Worm (Caenorhabditis elegans) whole organism, young adult: Measurements from ENCODE around the gene T28A8.8.

ENCODE experiments used
- B0019.2 ChIP-seq: fragments of 200-800 bp; sonication (Bioruptor generic); conservative IDR thresholded peaks from 2 replicates; pipeline ENCODE4 v1.3.6; 2022; ENCODE audit warnings: missing genetic modification reagents, missing genetic modification characterization, missing compliant biosample characterization
- C06A6.2 ChIP-seq: fragments of 200-800 bp; sonication (Bioruptor generic); conservative IDR thresholded peaks from 2 replicates; pipeline ENCODE4 v1.3.6; 2022; ENCODE audit warnings: missing genetic modification characterization, missing compliant biosample characterization
- F22D6.2 ChIP-seq: sonication (generic microtip); optimal IDR thresholded peaks from 2 replicates; lab custom pipeline; 2016; ENCODE audit warnings: mild to moderate bottlenecking, missing genetic modification characterization, missing compliant biosample characterization
- F23B12.7 ChIP-seq: sonication (generic microtip); optimal IDR thresholded peaks from 2 replicates; lab custom pipeline; 2017; ENCODE audit warnings: missing genetic modification characterization, mild to moderate bottlenecking, missing compliant biosample characterization, antibody characterized with exemption, moderate library complexity; ENCODE audit not compliant: insufficient read depth
- F33H1.4 ChIP-seq: fragments of 200-800 bp; sonication (Bioruptor generic); IDR thresholded peaks from 2 replicates; pipeline ENCODE4 v1.3.6; 2022; ENCODE audit warnings: missing genetic modification reagents, missing genetic modification characterization, missing compliant biosample characterization
- F57A8.1 ChIP-seq: fragments of 200-800 bp; sonication (Bioruptor generic); optimal IDR thresholded peaks from 2 replicates; lab custom pipeline; 2018; ENCODE audit warnings: mild to moderate bottlenecking, missing genetic modification characterization, moderate library complexity, missing compliant biosample characterization
- K11D2.4 ChIP-seq: fragments of 200-800 bp; sonication (Bioruptor generic); IDR thresholded peaks from 2 replicates; pipeline ENCODE4 v1.3.6; 2022; ENCODE audit warnings: missing genetic modification reagents, missing genetic modification characterization, missing compliant biosample characterization
- K12H6.12 ChIP-seq: fragments of 200-800 bp; sonication (Bioruptor generic); optimal IDR thresholded peaks from 2 replicates; lab custom pipeline; 2018; ENCODE audit warnings: mild to moderate bottlenecking, missing genetic modification characterization, missing compliant biosample characterization
- T07F8.4 ChIP-seq: sonication (generic microtip); optimal IDR thresholded peaks from 2 replicates; lab custom pipeline; 2016; ENCODE audit warnings: mild to moderate bottlenecking, missing genetic modification characterization, moderate library complexity, missing compliant biosample characterization
- T26A5.8 ChIP-seq: sonication (generic microtip); optimal IDR thresholded peaks from 2 replicates; lab custom pipeline; 2016; ENCODE audit warnings: missing genetic modification characterization, missing compliant biosample characterization
- Y53F4B.3 ChIP-seq: fragments of 200-800 bp; sonication (Bioruptor generic); IDR thresholded peaks from 2 replicates; pipeline ENCODE4 v1.3.6; 2022; ENCODE audit warnings: missing genetic modification reagents, missing genetic modification characterization, missing compliant biosample characterization
- Y67H2A.10 ChIP-seq: fragments of 200-800 bp; sonication (Bioruptor generic); conservative IDR thresholded peaks from 2 replicates; pipeline ENCODE4 v1.3.6; 2022; ENCODE audit warnings: missing genetic modification reagents, missing genetic modification characterization, missing compliant biosample characterization
- ZK185.1 ChIP-seq: sonication (generic microtip); optimal IDR thresholded peaks from 2 replicates; lab custom pipeline; 2016; ENCODE audit warnings: mild to moderate bottlenecking, missing genetic modification characterization, missing compliant biosample characterization; ENCODE audit not compliant: poor library complexity, severe bottlenecking
- aptf-2 ChIP-seq: fragments of 200-800 bp; sonication (Bioruptor generic); conservative IDR thresholded peaks from 2 replicates; pipeline ENCODE4 v1.3.6; 2022; ENCODE audit warnings: missing genetic modification reagents, missing genetic modification characterization, missing compliant biosample characterization
- aptf-3 ChIP-seq: fragments of 200-800 bp; sonication (Bioruptor generic); IDR thresholded peaks from 2 replicates; pipeline ENCODE4 v1.3.6; 2022; ENCODE audit warnings: missing genetic modification characterization, missing compliant biosample characterization
- atf-7 ChIP-seq: sonication (generic microtip); optimal IDR thresholded peaks from 2 replicates; lab custom pipeline; 2017; ENCODE audit warnings: mild to moderate bottlenecking, missing genetic modification characterization, missing compliant biosample characterization
- athp-1 ChIP-seq: sonication (generic microtip); optimal IDR thresholded peaks from 2 replicates; lab custom pipeline; 2017; ENCODE audit warnings: mild to moderate bottlenecking, missing genetic modification characterization, missing compliant biosample characterization
- bed-2 ChIP-seq: fragments of 200-800 bp; sonication (Bioruptor generic); IDR thresholded peaks from 2 replicates; pipeline ENCODE4 v1.3.6; 2022; ENCODE audit warnings: missing genetic modification reagents, missing genetic modification characterization, missing compliant biosample characterization
- ccch-3 ChIP-seq: fragments of 200-800 bp; sonication (Bioruptor generic); optimal IDR thresholded peaks from 2 replicates; lab custom pipeline; 2018; ENCODE audit warnings: mild to moderate bottlenecking, missing genetic modification characterization, missing compliant biosample characterization
- cebp-2 ChIP-seq: fragments of 200-800 bp; sonication (Bioruptor generic); IDR thresholded peaks from 2 replicates; pipeline ENCODE4 v1.3.6; 2022; ENCODE audit warnings: missing genetic modification characterization, missing compliant biosample characterization
- ceh-27 ChIP-seq: fragments of 200-800 bp; sonication (Bioruptor generic); optimal IDR thresholded peaks from 2 replicates; lab custom pipeline; 2018; ENCODE audit warnings: mild to moderate bottlenecking, missing genetic modification characterization, moderate library complexity, missing compliant biosample characterization
- ceh-40 ChIP-seq: fragments of 200-800 bp; sonication (Bioruptor generic); IDR thresholded peaks from 2 replicates; pipeline ENCODE4 v1.3.6; 2022; ENCODE audit warnings: missing genetic modification characterization, missing compliant biosample characterization
- ceh-91 ChIP-seq: fragments of 200-800 bp; sonication (Bioruptor generic); IDR thresholded peaks from 2 replicates; pipeline ENCODE4 v1.3.6; 2022; ENCODE audit warnings: missing genetic modification reagents, missing genetic modification characterization, missing compliant biosample characterization
- die-1 ChIP-seq: sonication (generic microtip); optimal IDR thresholded peaks from 2 replicates; lab custom pipeline; 2016; ENCODE audit warnings: missing genotype, mild to moderate bottlenecking, missing genetic modification characterization, missing compliant biosample characterization
- egl-44 ChIP-seq: fragments of 200-800 bp; sonication (Bioruptor generic); IDR thresholded peaks from 2 replicates; pipeline ENCODE4 v1.3.6; 2022; ENCODE audit warnings: missing genetic modification reagents, missing genetic modification characterization, missing compliant biosample characterization
- ets-4 ChIP-seq: fragments of 200-800 bp; sonication (Bioruptor generic); optimal IDR thresholded peaks from 2 replicates; lab custom pipeline; 2018; ENCODE audit warnings: mild to moderate bottlenecking, missing genetic modification characterization, missing compliant biosample characterization
- fkh-3 ChIP-seq: sonication (generic microtip); optimal IDR thresholded peaks from 2 replicates; lab custom pipeline; 2016; ENCODE audit warnings: mild to moderate bottlenecking, missing genetic modification characterization, missing compliant biosample characterization
- hlh-26 ChIP-seq: fragments of 200-800 bp; sonication (Bioruptor generic); conservative IDR thresholded peaks from 2 replicates; pipeline ENCODE4 v1.3.6; 2022; ENCODE audit warnings: missing genetic modification reagents, missing genetic modification characterization, missing compliant biosample characterization
- hmg-1.2 ChIP-seq: fragments of 200-800 bp; sonication (Bioruptor generic); IDR thresholded peaks from 2 replicates; pipeline ENCODE4 v1.3.6; 2022; ENCODE audit warnings: missing genetic modification reagents, missing genetic modification characterization, missing compliant biosample characterization
- hrde-1 ChIP-seq: sonication (generic microtip); optimal IDR thresholded peaks from 2 replicates; lab custom pipeline; 2016; ENCODE audit warnings: missing genetic modification characterization, mild to moderate bottlenecking, missing compliant biosample characterization, moderate library complexity, missing genotype, missing genetic modification reagents, borderline replicate concordance
- lag-1 ChIP-seq: fragments of 200-800 bp; sonication (Bioruptor generic); IDR thresholded peaks from 2 replicates; pipeline ENCODE4 v1.3.6; 2022; ENCODE audit warnings: missing genetic modification reagents, missing genetic modification characterization, missing compliant biosample characterization
- let-607 ChIP-seq, 2 experiments: fragments of 200-800 bp in 1 of 2; sonication (Bioruptor generic) in 1 of 2; sonication (generic microtip) in 1 of 2; optimal IDR thresholded peaks; 2 replicates each; lab custom pipeline; 2016 to 2018; ENCODE audit warnings: mild to moderate bottlenecking in 2 of 2, missing compliant biosample characterization in 2 of 2, missing genetic modification characterization in 2 of 2, moderate library complexity in 2 of 2, missing genotype in 1 of 2
- lin-40 ChIP-seq: sonication (generic microtip); optimal IDR thresholded peaks from 2 replicates; lab custom pipeline; 2016; ENCODE audit warnings: missing genetic modification characterization, mild to moderate bottlenecking, missing compliant biosample characterization, missing genotype, missing genetic modification reagents
- madf-3 ChIP-seq: fragments of 200-800 bp; sonication (Bioruptor generic); IDR thresholded peaks from 2 replicates; pipeline ENCODE4 v1.3.6; 2022; ENCODE audit warnings: missing genetic modification reagents, missing genetic modification characterization, missing compliant biosample characterization
- mel-28 ChIP-seq: sonication (generic microtip); optimal IDR thresholded peaks from 2 replicates; lab custom pipeline; 2016; ENCODE audit warnings: borderline replicate concordance, mild to moderate bottlenecking, missing genetic modification characterization, missing compliant biosample characterization
- nfya-2 ChIP-seq: fragments of 200-800 bp; sonication (Bioruptor generic); IDR thresholded peaks from 2 replicates; pipeline ENCODE4 v1.3.6; 2022; ENCODE audit warnings: missing genetic modification reagents, missing genetic modification characterization, missing compliant biosample characterization
- snpc-1.3 ChIP-seq: sonication (generic microtip); optimal IDR thresholded peaks from 2 replicates; lab custom pipeline; 2017; ENCODE audit warnings: missing genetic modification characterization, mild to moderate bottlenecking, missing compliant biosample characterization, antibody characterized with exemption, moderate library complexity, missing genotype, missing genetic modification reagents; ENCODE audit not compliant: insufficient read depth
- snpc-3.4 ChIP-seq: sonication (generic microtip); optimal IDR thresholded peaks from 2 replicates; lab custom pipeline; 2017; ENCODE audit warnings: missing genetic modification characterization, mild to moderate bottlenecking, missing compliant biosample characterization, antibody characterized with exemption, moderate library complexity, missing genotype, missing genetic modification reagents
- snpc-4 ChIP-seq, 5 experiments: fragments of 150-350 bp in 1 of 5; sonication (generic microtip) in 4 of 5; optimal IDR thresholded peaks; 2 replicates each; lab custom pipeline; 2014 to 2018; ENCODE audit warnings: missing genetic modification characterization in 5 of 5, missing biosample characterization in 3 of 5, antibody characterized with exemption in 2 of 5, mild to moderate bottlenecking in 2 of 5, missing compliant biosample characterization in 2 of 5, missing genotype in 2 of 5, moderate library complexity in 2 of 5, missing genetic modification reagents in 1 of 5
- tbx-9 ChIP-seq: sonication (generic microtip); optimal IDR thresholded peaks from 2 replicates; lab custom pipeline; 2016; ENCODE audit warnings: borderline replicate concordance, missing genetic modification characterization, inconsistent platforms, missing compliant biosample characterization
- unc-130 ChIP-seq: sonication (generic microtip); optimal IDR thresholded peaks from 2 replicates; lab custom pipeline; 2016; ENCODE audit warnings: missing genetic modification reagents, missing genetic modification characterization, missing compliant biosample characterization
- zfh-2 ChIP-seq: fragments of 200-800 bp; sonication (Bioruptor generic); conservative IDR thresholded peaks from 2 replicates; pipeline ENCODE4 v1.3.6; 2022; ENCODE audit warnings: missing genetic modification reagents, missing genetic modification characterization, missing compliant biosample characterization
- zim-3 ChIP-seq: sonication (generic microtip); optimal IDR thresholded peaks from 2 replicates; lab custom pipeline; 2017; ENCODE audit warnings: mild to moderate bottlenecking, missing genetic modification characterization, moderate library complexity, missing compliant biosample characterization
- ztf-18 ChIP-seq: sonication (generic microtip); optimal IDR thresholded peaks from 2 replicates; lab custom pipeline; 2016; ENCODE audit warnings: missing genotype, mild to moderate bottlenecking, missing genetic modification characterization, missing compliant biosample characterization

T28A8.8 gene

ce11 chrIII:13464493-13465362 is 37.9 kb upstream of the T28A8.8 start, which contains the start of gene kel-3:
Gene kel-3, plus strand, starts transcription at chrIII:13464820.
- TF ChIP-seq F33H1.4 (peak; percentile 67), unc-130 (GFP tag; lab: Kevin White, UChicago) (peak; percentile 97), ZK185.1 (peak; percentile 66), atf-7 (tag; lab: Kevin White, UChicago) (peak; percentile 81), die-1 (tag; lab: Kevin White, UChicago) (peak; percentile 78), zfh-2 (no peak), B0019.2 (GFP tag; lab: Robert Waterston, UW) (0 out of 2 replicates have a peak, but pooled peaks have one; percentile 42), mel-28 (tag; lab: Kevin White, UChicago) (peak; percentile 21), zim-3 (tag; lab: Kevin White, UChicago) (peak; percentile 93), egl-44 (GFP tag; lab: Robert Waterston, UW) (0 out of 2 replicates have a peak, but pooled peaks have one; percentile 36), athp-1 (peak; percentile 98), ztf-18 (tag; lab: Kevin White, UChicago) (peak; percentile 85), hmg-1.2 (GFP tag; lab: Robert Waterston, UW) (peak; percentile 56), ceh-91 (GFP tag; lab: Robert Waterston, UW) (no peak), bed-2 (no peak), Y67H2A.10 (no peak), fkh-3 (tag; lab: Kevin White, UChicago) (peak; percentile 98), aptf-3 (GFP tag; lab: Robert Waterston, UW) (peak; percentile 75), snpc-4 (GFP tag; optimal IDR thresholded peaks at IDR 0.05; lab: Kevin White, UChicago) (no peak), snpc-4 (tag; optimal IDR thresholded peaks at IDR 0.05; lab: Kevin White, UChicago) (peak in 3 of 4 experiments; percentile 51 to 79 (median 56)), F57A8.1 (peak; percentile 39), C06A6.2 (peak; percentile 73), Y53F4B.3 (GFP tag; lab: Robert Waterston, UW) (no peak), F23B12.7 (peak; percentile 73), snpc-3.4 (tag; lab: Kevin White, UChicago) (peak; percentile 63), K12H6.12 (tag; lab: Kevin White, UChicago) (peak; percentile 25), nfya-2 (peak; percentile 83; the same call in 1 of the 2 replicates), ceh-27 (peak; percentile 27), ets-4 (GFP tag; lab: Kevin White, UChicago) (peak; percentile 96), snpc-1.3 (tag; lab: Kevin White, UChicago) (peak; percentile 90), lag-1 (GFP tag; lab: Robert Waterston, UW) (no peak), ceh-40 (no peak), hlh-26 (GFP tag; lab: Robert Waterston, UW) (no peak), K11D2.4 (GFP tag; lab: Robert Waterston, UW) (peak; percentile 77; the same call in 1 of the 2 replicates), aptf-2 (GFP tag; lab: Robert Waterston, UW) (no peak), F22D6.2 (tag; lab: Kevin White, UChicago) (peak; percentile 27), let-607 (tag; optimal IDR thresholded peaks at IDR 0.05; lab: Kevin White, UChicago) (peak; percentile 60 to 71), cebp-2 (GFP tag; lab: Robert Waterston, UW) (no peak; the same call in 1 of the 2 replicates), lin-40 (tag; lab: Kevin White, UChicago) (peak; percentile 51), tbx-9 (tag; lab: Kevin White, UChicago) (peak; percentile 75), madf-3 (GFP tag; lab: Robert Waterston, UW) (peak; percentile 87), ccch-3 (peak; percentile 42), hrde-1 (peak; percentile 98), T26A5.8 (tag; lab: Kevin White, UChicago) (peak; percentile 98), T07F8.4 (tag; lab: Kevin White, UChicago) (peak; percentile 75)
